Fruit fly (Drosophila melanogaster) whole organism, embryonic: ENCODE data around the gene mRpL33.
A peak's percentile ranks its signal among the peaks of the same experiment; 100 is the strongest.

Source experiments
- Antp ChIP-seq: fragments of 200-800 bp; sonication (Bioruptor generic); optimal IDR thresholded peaks from 3 replicates; lab custom pipeline; 2016; ENCODE audit warnings: missing biosample characterization, missing genetic modification characterization
- Atf-2 ChIP-seq: fragments of 200-800 bp; sonication (Bioruptor generic); optimal IDR thresholded peaks from 2 replicates; lab custom pipeline; 2016; ENCODE audit warnings: missing biosample characterization, missing genetic modification characterization
- CG10959 ChIP-seq: fragments of 200-800 bp; sonication (Bioruptor generic); IDR thresholded peaks from 2 replicates; pipeline ENCODE4 v1.3.6; 2022; ENCODE audit warnings: missing biosample characterization, missing genetic modification characterization
- CG11398 ChIP-seq: fragments of 200-800 bp; sonication (Bioruptor generic); optimal IDR thresholded peaks from 2 replicates; lab custom pipeline; 2016; ENCODE audit warnings: missing biosample characterization, missing genetic modification characterization
- CG11560 ChIP-seq: fragments of 200-800 bp; sonication (Bioruptor generic); IDR thresholded peaks from 3 replicates; pipeline ENCODE4 v1.3.6; 2022; ENCODE audit warnings: missing biosample characterization, missing genetic modification characterization
- CG11696 ChIP-seq: fragments of 200-800 bp; sonication (Bioruptor generic); IDR thresholded peaks from 2 replicates; pipeline ENCODE4 v1.3.6; 2022; ENCODE audit warnings: missing biosample characterization, missing genetic modification characterization
- CG13287 ChIP-seq: fragments of 200-800 bp; sonication (Bioruptor generic); IDR thresholded peaks from 2 replicates; pipeline ENCODE4 v1.3.6; 2022; ENCODE audit warnings: missing biosample characterization, missing genetic modification characterization; ENCODE audit not compliant: partially characterized antibody
- CG14050 ChIP-seq: fragments of 200-800 bp; sonication (Bioruptor generic); IDR thresholded peaks from 3 replicates; pipeline ENCODE4 v1.3.6; 2022; ENCODE audit warnings: missing biosample characterization, missing genetic modification characterization
- CG15011 ChIP-seq: fragments of 200-800 bp; sonication (Bioruptor generic); optimal IDR thresholded peaks from 3 replicates; lab custom pipeline; 2018; ENCODE audit warnings: missing biosample characterization, mild to moderate bottlenecking, missing genetic modification characterization
- CG15073 ChIP-seq: fragments of 200-800 bp; sonication (Bioruptor generic); optimal IDR thresholded peaks from 2 replicates; lab custom pipeline; 2016; ENCODE audit warnings: missing biosample characterization, missing genetic modification characterization
- CG15514 ChIP-seq: fragments of 200-800 bp; sonication (Bioruptor generic); optimal IDR thresholded peaks from 3 replicates; lab custom pipeline; 2017; ENCODE audit warnings: missing biosample characterization, missing genetic modification characterization, mild to moderate bottlenecking, moderate library complexity, missing genetic modification reagents
- CG1602 ChIP-seq: fragments of 200-800 bp; sonication (Bioruptor generic); optimal IDR thresholded peaks from 3 replicates; lab custom pipeline; 2016; ENCODE audit warnings: missing biosample characterization, missing genetic modification characterization
- CG1647 ChIP-seq: fragments of 200-800 bp; sonication (Bioruptor generic); optimal IDR thresholded peaks from 3 replicates; lab custom pipeline; 2016; ENCODE audit warnings: missing biosample characterization, missing genetic modification characterization
- CG18262 ChIP-seq: fragments of 200-800 bp; optimal IDR thresholded peaks from 3 replicates; lab custom pipeline; 2019; ENCODE audit warnings: missing biosample characterization, mild to moderate bottlenecking, missing genetic modification characterization, moderate library complexity
- CG32532 ChIP-seq: fragments of 200-800 bp; sonication (Bioruptor generic); IDR thresholded peaks from 2 replicates; pipeline ENCODE4 v1.3.6; 2022; ENCODE audit warnings: missing biosample characterization, missing genetic modification characterization
- CG34376 ChIP-seq: fragments of 200-800 bp; sonication (Bioruptor generic); optimal IDR thresholded peaks from 2 replicates; lab custom pipeline; 2018; ENCODE audit warnings: missing biosample characterization, mild to moderate bottlenecking, missing genetic modification characterization
- CG4328 ChIP-seq: fragments of 200-800 bp; sonication (Bioruptor generic); optimal IDR thresholded peaks from 3 replicates; lab custom pipeline; 2017; ENCODE audit warnings: missing biosample characterization, missing genetic modification reagents, missing genetic modification characterization
- CG4360 ChIP-seq: fragments of 200-800 bp; sonication (Bioruptor generic); IDR thresholded peaks from 2 replicates; pipeline ENCODE4 v1.3.6; 2022; ENCODE audit warnings: missing biosample characterization, missing genetic modification characterization
- CG7271 ChIP-seq: fragments of 200-800 bp; sonication (Bioruptor generic); optimal IDR thresholded peaks from 2 replicates; lab custom pipeline; 2018; ENCODE audit warnings: missing biosample characterization, mild to moderate bottlenecking, missing genetic modification characterization, moderate library complexity
- CG7839 ChIP-seq: fragments of 200-800 bp; sonication (Bioruptor generic); optimal IDR thresholded peaks from 3 replicates; lab custom pipeline; 2018; ENCODE audit warnings: missing biosample characterization, mild to moderate bottlenecking, missing genetic modification characterization, moderate library complexity
- CG9727 ChIP-seq: fragments of 200-800 bp; sonication (Bioruptor generic); optimal IDR thresholded peaks from 3 replicates; lab custom pipeline; 2017; ENCODE audit warnings: missing biosample characterization, mild to moderate bottlenecking, missing genetic modification characterization
- Dip2 ChIP-seq: fragments of 200-800 bp; sonication (Bioruptor generic); IDR thresholded peaks from 2 replicates; pipeline ENCODE4 v1.3.6; 2022; ENCODE audit warnings: missing biosample characterization, missing genetic modification characterization
- Drgx ChIP-seq: fragments of 200-800 bp; sonication (Bioruptor generic); IDR thresholded peaks from 2 replicates; pipeline ENCODE4 v1.3.6; 2022; ENCODE audit warnings: missing biosample characterization, missing genetic modification characterization
- MTF-1 ChIP-seq: fragments of 200-800 bp; sonication (Bioruptor generic); optimal IDR thresholded peaks from 2 replicates; lab custom pipeline; 2018; ENCODE audit warnings: missing biosample characterization, mild to moderate bottlenecking, missing genetic modification characterization, borderline replicate concordance
- Med ChIP-seq: fragments of 200-800 bp; sonication (Bioruptor generic); peaks from one replicate; lab custom pipeline; 2016; ENCODE audit warnings: missing biosample characterization, missing genetic modification characterization, mild to moderate bottlenecking, inconsistent platforms, moderate library complexity
- Nf-YB ChIP-seq: fragments of 200-800 bp; sonication (Bioruptor generic); optimal IDR thresholded peaks from 3 replicates; lab custom pipeline; 2019; ENCODE audit warnings: missing biosample characterization, mild to moderate bottlenecking, missing genetic modification characterization, moderate library complexity
- Oaz ChIP-seq: fragments of 200-800 bp; sonication (Bioruptor generic); IDR thresholded peaks from 2 replicates; pipeline ENCODE4 v1.3.6; 2022; ENCODE audit warnings: missing biosample characterization, missing genetic modification characterization
- Opbp ChIP-seq: fragments of 200-800 bp; sonication (Bioruptor generic); IDR thresholded peaks from 3 replicates; pipeline ENCODE4 v1.3.6; 2022; ENCODE audit warnings: missing biosample characterization, missing genetic modification characterization; ENCODE audit not compliant: partially characterized antibody
- Rx ChIP-seq: fragments of 200-800 bp; sonication (Bioruptor generic); IDR thresholded peaks from 2 replicates; pipeline ENCODE4 v1.3.6; 2022; ENCODE audit warnings: missing biosample characterization, missing genetic modification characterization
- Scr ChIP-seq: fragments of 200-800 bp; sonication (Bioruptor generic); IDR thresholded peaks from 2 replicates; pipeline ENCODE4 v1.3.6; 2022; ENCODE audit warnings: missing biosample characterization, missing genetic modification characterization; ENCODE audit not compliant: partially characterized antibody
- Sox100B ChIP-seq: fragments of 200-800 bp; sonication (Bioruptor generic); optimal IDR thresholded peaks from 3 replicates; lab custom pipeline; 2018; ENCODE audit warnings: missing biosample characterization, mild to moderate bottlenecking, missing genetic modification characterization
- TFAM ChIP-seq: fragments of 200-800 bp; sonication (Bioruptor generic); optimal IDR thresholded peaks from 2 replicates; lab custom pipeline; 2017; ENCODE audit warnings: missing biosample characterization, missing genetic modification characterization, inconsistent platforms
- Taf1 ChIP-seq: fragments of 200-800 bp; sonication (Bioruptor generic); IDR thresholded peaks from 2 replicates; pipeline ENCODE4 v1.3.6; 2022; ENCODE audit warnings: missing biosample characterization, missing genetic modification characterization
- emc ChIP-seq: fragments of 200-800 bp; sonication (Bioruptor generic); optimal IDR thresholded peaks from 2 replicates; lab custom pipeline; 2016; ENCODE audit warnings: missing biosample characterization, missing genetic modification characterization
- fd3F ChIP-seq: fragments of 200-800 bp; sonication (Bioruptor generic); optimal IDR thresholded peaks from 2 replicates; lab custom pipeline; 2018; ENCODE audit warnings: missing biosample characterization, mild to moderate bottlenecking, missing genetic modification characterization, moderate library complexity
- fu2 ChIP-seq: fragments of 200-800 bp; sonication (Bioruptor generic); optimal IDR thresholded peaks from 2 replicates; lab custom pipeline; 2016; ENCODE audit warnings: missing biosample characterization, missing genetic modification characterization
- gcm2 ChIP-seq: fragments of 200-800 bp; sonication (Bioruptor generic); optimal IDR thresholded peaks from 2 replicates; lab custom pipeline; 2016; ENCODE audit warnings: missing biosample characterization, missing genetic modification characterization
- inv ChIP-seq: fragments of 200-800 bp; sonication (Bioruptor generic); IDR thresholded peaks from 2 replicates; pipeline ENCODE4 v1.3.6; 2022; ENCODE audit warnings: missing biosample characterization, missing genetic modification characterization; ENCODE audit not compliant: partially characterized antibody
- luna ChIP-seq: fragments of 200-800 bp; sonication (Bioruptor generic); optimal IDR thresholded peaks from 2 replicates; lab custom pipeline; 2016; ENCODE audit warnings: missing biosample characterization, missing genetic modification characterization
- nau ChIP-seq: fragments of 200-800 bp; sonication (Bioruptor generic); optimal IDR thresholded peaks from 3 replicates; lab custom pipeline; 2017; ENCODE audit warnings: missing biosample characterization, mild to moderate bottlenecking, missing genetic modification characterization, missing genetic modification reagents
- pb ChIP-seq: fragments of 200-800 bp; sonication (Bioruptor generic); optimal IDR thresholded peaks from 3 replicates; lab custom pipeline; 2016; ENCODE audit warnings: missing biosample characterization, missing genetic modification characterization
- run ChIP-seq: fragments of 200-800 bp; sonication (Bioruptor generic); optimal IDR thresholded peaks from 3 replicates; lab custom pipeline; 2018; ENCODE audit warnings: missing biosample characterization, mild to moderate bottlenecking, missing genetic modification characterization
- sens ChIP-seq: fragments of 200-800 bp; sonication (Bioruptor generic); peaks from one replicate; lab custom pipeline; 2016; ENCODE audit warnings: missing biosample characterization, missing genetic modification characterization
- shn ChIP-seq: fragments of 200-800 bp; sonication (Bioruptor generic); optimal IDR thresholded peaks from 3 replicates; lab custom pipeline; 2016; ENCODE audit warnings: missing biosample characterization, missing genetic modification characterization
- sim ChIP-seq: fragments of 200-800 bp; sonication (Bioruptor generic); IDR thresholded peaks from 2 replicates; pipeline ENCODE4 v1.3.6; 2022; ENCODE audit warnings: missing biosample characterization, missing genetic modification characterization
- sna ChIP-seq: fragments of 200-800 bp; sonication (Bioruptor generic); IDR thresholded peaks from 2 replicates; pipeline ENCODE4 v1.3.6; 2022; ENCODE audit warnings: missing biosample characterization, missing genetic modification characterization; ENCODE audit not compliant: partially characterized antibody
- tin ChIP-seq: fragments of 200-800 bp; sonication (Bioruptor generic); optimal IDR thresholded peaks from 3 replicates; lab custom pipeline; 2016; ENCODE audit warnings: missing biosample characterization, missing genetic modification characterization
- tna ChIP-seq: fragments of 200-800 bp; sonication (Bioruptor generic); IDR thresholded peaks from 2 replicates; pipeline ENCODE4 v1.3.6; 2022; ENCODE audit warnings: missing biosample characterization, missing genetic modification characterization; ENCODE audit not compliant: partially characterized antibody
- tup ChIP-seq: fragments of 200-800 bp; sonication (Bioruptor generic); optimal IDR thresholded peaks from 2 replicates; lab custom pipeline; 2016; ENCODE audit warnings: missing biosample characterization, mild to moderate bottlenecking, missing genetic modification characterization, moderate library complexity

Gene mRpL33

DNA sequence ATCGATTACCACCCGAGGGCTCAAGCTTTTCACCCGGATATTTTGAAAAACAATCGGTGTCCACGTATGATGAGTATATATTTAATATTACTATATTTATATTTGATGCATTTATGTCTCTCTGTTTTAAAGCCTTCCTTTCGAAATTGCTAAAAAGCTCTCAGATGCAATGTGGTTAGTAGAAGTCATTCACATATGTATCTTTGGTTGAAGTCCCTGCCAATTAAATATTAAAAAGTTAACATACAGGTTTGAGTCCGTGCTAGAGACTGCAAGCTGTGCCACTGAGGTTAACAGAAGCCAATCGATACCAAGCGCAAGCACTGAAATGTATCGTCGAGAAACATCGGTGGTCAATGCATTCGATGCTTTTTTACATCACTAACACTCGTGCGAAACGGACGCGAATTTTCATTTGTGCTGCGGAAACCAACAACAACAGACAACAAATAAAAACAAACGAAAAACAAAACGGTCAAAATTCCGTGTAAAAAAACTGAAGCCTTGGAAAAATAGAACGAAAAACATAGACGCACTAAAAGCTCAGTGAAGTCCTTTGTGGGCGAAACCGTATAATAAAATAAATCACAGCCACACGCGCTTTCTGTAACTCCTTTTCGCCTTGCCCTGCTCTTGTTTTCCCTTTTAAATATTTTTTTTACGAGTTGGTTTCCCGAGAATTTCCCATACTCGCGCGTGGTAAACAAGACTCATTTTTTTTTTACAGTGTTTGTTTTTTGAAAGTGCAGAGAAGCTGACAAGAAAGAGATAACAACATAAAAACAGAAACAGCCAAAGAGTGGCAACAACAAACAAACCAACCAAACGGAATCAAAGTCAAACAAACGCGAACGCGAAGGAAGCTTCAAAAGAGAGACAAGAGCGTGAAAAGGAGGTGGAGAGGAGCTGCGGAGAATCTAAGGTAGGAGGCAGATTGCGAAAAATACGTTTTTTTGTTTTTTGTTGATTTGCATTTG is 491 bp upstream of the mRpL33 start, which contains the start of gene norpA (continued):
- TF ChIP-seq tin (GFP tag; lab: Kevin White, UChicago) (no peak), sim (no peak), Rx (GFP tag; lab: Robert Waterston, UW) (no peak), CG15011 (no peak), CG18262 (tag; lab: Kevin White, UChicago) (peak; percentile 5), fu2 (GFP tag; lab: Kevin White, UChicago) (no peak), CG4360 (GFP tag; lab: Robert Waterston, UW) (peak; percentile 59), nau (GFP tag; lab: Kevin White, UChicago) (peak; percentile 40), Opbp (GFP tag; lab: Robert Waterston, UW) (peak; percentile 96), CG7271 (tag; lab: Kevin White, UChicago) (no peak), CG4328 (GFP tag; lab: Kevin White, UChicago) (no peak), CG14050 (GFP tag; lab: Robert Waterston, UW) (no peak), Taf1 (no peak), run (no peak), CG7839 (tag; lab: Kevin White, UChicago) (peak; percentile 1), sens (GFP tag; lab: Kevin White, UChicago) (peak; percentile 91), fd3F (GFP tag; lab: Kevin White, UChicago) (peak; percentile 9), CG32532 (no peak), Sox100B (GFP tag; lab: Kevin White, UChicago) (peak; percentile 40), CG15073 (GFP tag; lab: Kevin White, UChicago) (no peak), Antp (no peak), CG1647 (GFP tag; lab: Kevin White, UChicago) (no peak), CG11696 (GFP tag; lab: Robert Waterston, UW) (no peak), CG11560 (tag; lab: Robert Waterston, UW) (peak; percentile 47; the same call in 1 of the 3 replicates), MTF-1 (GFP tag; lab: Kevin White, UChicago) (no peak), Nf-YB (GFP tag; lab: Kevin White, UChicago) (no peak), pb (GFP tag; lab: Kevin White, UChicago) (no peak), Scr (peak; percentile 87), TFAM (GFP tag; lab: Kevin White, UChicago) (no peak), luna (GFP tag; lab: Kevin White, UChicago) (no peak), CG34376 (GFP tag; lab: Kevin White, UChicago) (no peak), gcm2 (GFP tag; lab: Kevin White, UChicago) (peak; percentile 22), tup (GFP tag; lab: Kevin White, UChicago) (no peak), Oaz (no peak), CG1602 (GFP tag; lab: Kevin White, UChicago) (no peak), tna (GFP tag; lab: Robert Waterston, UW) (peak; percentile 88), sna (GFP tag; lab: Robert Waterston, UW) (peak; percentile 72), inv (GFP tag; lab: Robert Waterston, UW) (peak; percentile 91), CG10959 (GFP tag; lab: Robert Waterston, UW) (no peak), shn (peak; percentile 11), CG11398 (GFP tag; lab: Kevin White, UChicago) (no peak), Drgx (GFP tag; lab: Robert Waterston, UW) (peak; percentile 61), Med (GFP tag; lab: Kevin White, UChicago) (peak; percentile 86), Dip2 (no peak), CG9727 (GFP tag; lab: Kevin White, UChicago) (no peak), emc (no peak), CG15514 (GFP tag; lab: Kevin White, UChicago) (peak; percentile 55), Atf-2 (GFP tag; lab: Kevin White, UChicago) (no peak), CG13287 (GFP tag; lab: Robert Waterston, UW) (peak; percentile 92)
